Fruit fly (Drosophila melanogaster): ENCODE results near the gene CG10469.

Gene CG10469

DNA sequence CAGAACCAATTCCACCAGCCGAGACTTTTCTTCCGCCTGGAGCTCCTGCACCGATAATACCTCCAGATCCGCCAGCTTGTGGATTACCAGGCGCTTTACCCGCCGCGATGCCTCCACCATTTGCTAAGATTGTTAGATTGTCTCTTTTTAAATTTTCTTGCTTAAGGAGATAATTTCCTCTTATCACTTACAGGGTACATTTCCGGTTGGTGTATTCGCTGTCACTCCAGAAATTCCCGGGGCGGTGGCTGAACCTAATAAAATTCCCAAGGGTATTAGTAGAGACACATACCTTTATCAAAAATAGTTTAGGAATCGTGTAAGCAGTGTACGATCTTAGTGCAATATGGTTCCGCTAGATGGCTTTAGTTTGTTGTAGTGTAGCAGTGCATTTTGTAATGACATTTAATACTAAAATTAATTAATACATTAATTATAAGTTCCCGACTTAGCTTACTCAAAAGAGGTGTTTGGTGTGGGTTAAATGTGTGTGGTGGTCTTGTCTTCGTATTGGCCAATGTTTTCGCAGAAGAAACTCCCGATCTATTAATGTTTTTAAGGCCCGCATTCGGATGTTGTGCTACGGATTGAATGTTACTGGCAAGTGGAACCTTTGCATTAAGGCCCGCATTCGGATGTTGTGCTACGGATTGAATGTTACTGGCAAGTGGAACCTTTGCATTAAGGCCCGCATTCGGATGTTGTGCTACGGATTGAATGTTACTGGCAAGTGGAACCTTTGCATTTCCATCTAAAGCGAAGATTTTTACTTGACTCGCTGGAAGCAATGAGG is 31.7 kb upstream of the CG10469 start (continued):
- TF ChIP-seq eyg (GFP tag; optimal IDR thresholded peaks at IDR 0.05) = peak; percentile 82
- no peak for TF ChIP-seq CG2678 (tag; optimal IDR thresholded peaks at IDR 0.05)
- TF ChIP-seq Gug (GFP tag; IDR thresholded peaks at IDR 0.05) = peak; percentile 20; the same call in 1 of the 4 replicates
- TF ChIP-seq Blimp-1 (GFP tag; optimal IDR thresholded peaks at IDR 0.05) = peak; percentile 42
- peak; percentile 46 for TF ChIP-seq Bdp1 (GFP tag; optimal IDR thresholded peaks at IDR 0.05)
- peak; percentile 82 for TF ChIP-seq sim (GFP tag; IDR thresholded peaks at IDR 0.05)
- peak; percentile 66 for TF ChIP-seq CG8290 (GFP tag; optimal IDR thresholded peaks at IDR 0.05)
- peak; percentile 24 to 83 for TF ChIP-seq CG8290 (tag; optimal IDR thresholded peaks at IDR 0.05)
- TF ChIP-seq yki (optimal IDR thresholded peaks at IDR 0.05) = peak; percentile 38
- peak; percentile 8 for TF ChIP-seq CG18476 (GFP tag; optimal IDR thresholded peaks at IDR 0.05)
- no peak for TF ChIP-seq Hmx (GFP tag; optimal IDR thresholded peaks at IDR 0.05)
- no peak for TF ChIP-seq chn (GFP tag; optimal IDR thresholded peaks at IDR 0.05)
- peak; percentile 74 for TF ChIP-seq sqz (GFP tag; optimal IDR thresholded peaks at IDR 0.05)
- TF ChIP-seq pros (GFP tag; optimal IDR thresholded peaks at IDR 0.05) = no peak
- TF ChIP-seq CG7963 (GFP tag; IDR thresholded peaks at IDR 0.05; ENCODE audit: partially characterized antibody) = no peak
- TF ChIP-seq CG4424 (GFP tag; optimal IDR thresholded peaks at IDR 0.05) = peak; percentile 85
- TF ChIP-seq Side (GFP tag; optimal IDR thresholded peaks at IDR 0.05) = peak; percentile 92
- TF ChIP-seq Ptx1 (GFP tag; IDR thresholded peaks at IDR 0.05) = peak; percentile 78
- peak; percentile 71 for TF ChIP-seq slbo (GFP tag; IDR thresholded peaks at IDR 0.05)
- TF ChIP-seq CG18262 (tag; optimal IDR thresholded peaks at IDR 0.05) = peak; percentile 64
- TF ChIP-seq CG8359 (GFP tag; optimal IDR thresholded peaks at IDR 0.05; ENCODE audit: borderline replicate concordance) = peak; percentile 75
- TF ChIP-seq kay (GFP tag; optimal IDR thresholded peaks at IDR 0.05) = no peak
- TF ChIP-seq zfh2 (GFP tag; optimal IDR thresholded peaks at IDR 0.05) = no peak
- peak; percentile 79 for TF ChIP-seq CG18599 (GFP tag; optimal IDR thresholded peaks at IDR 0.05)
- peak; percentile 72 for TF ChIP-seq CG17385 (GFP tag; optimal IDR thresholded peaks at IDR 0.05)
- TF ChIP-seq CG10321 (GFP tag; IDR thresholded peaks at IDR 0.05) = peak; percentile 56; the same call in 1 of the 2 replicates
- TF ChIP-seq CG8944 (GFP tag; optimal IDR thresholded peaks at IDR 0.05) = no peak
- no peak for TF ChIP-seq pnt (GFP tag; optimal IDR thresholded peaks at IDR 0.05)
- peak in 1 of 2 experiments; percentile 81 for TF ChIP-seq tll (GFP tag; optimal IDR thresholded peaks at IDR 0.05)
- TF ChIP-seq NFAT (GFP tag; IDR thresholded peaks at IDR 0.05) = peak; percentile 89
- no peak for TF ChIP-seq CG11560 (tag; IDR thresholded peaks at IDR 0.05)
- TF ChIP-seq CG12236 (GFP tag; optimal IDR thresholded peaks at IDR 0.05) = peak; percentile 34
- no peak for TF ChIP-seq CG7745 (tag; optimal IDR thresholded peaks at IDR 0.05)
- peak; percentile 47; the same call in 1 of the 3 replicates for TF ChIP-seq knrl (GFP tag; IDR thresholded peaks at IDR 0.05; ENCODE audit: partially characterized antibody)
- peak; percentile 52 for TF ChIP-seq btn (GFP tag; optimal IDR thresholded peaks at IDR 0.05)
- TF ChIP-seq Sox100B (GFP tag; optimal IDR thresholded peaks at IDR 0.05) = peak; percentile 75
- TF ChIP-seq tgo (GFP tag; IDR thresholded peaks at IDR 0.05) = peak; percentile 75
- peak; percentile 55 for TF ChIP-seq CG8388 (GFP tag; optimal IDR thresholded peaks at IDR 0.05)
- TF ChIP-seq nerfin-1 (tag; optimal IDR thresholded peaks at IDR 0.05) = peak; percentile 72
- TF ChIP-seq ERR (GFP tag; optimal IDR thresholded peaks at IDR 0.05) = peak; percentile 69
- no peak for TF ChIP-seq sc (optimal IDR thresholded peaks at IDR 0.05)
- peak; percentile 29 for TF ChIP-seq sc (GFP tag; optimal IDR thresholded peaks at IDR 0.05)
- TF ChIP-seq CG17802 (tag; optimal IDR thresholded peaks at IDR 0.05) = peak; percentile 98
- peak; percentile 40 for TF ChIP-seq Max (GFP tag; optimal IDR thresholded peaks at IDR 0.05)
- peak; percentile 38 for TF ChIP-seq HmgZ (tag; optimal IDR thresholded peaks at IDR 0.05)
- peak; percentile 56 for TF ChIP-seq CG30431 (GFP tag; optimal IDR thresholded peaks at IDR 0.05)
- peak; percentile 8 to 62 for TF ChIP-seq chif (GFP tag; optimal IDR thresholded peaks at IDR 0.05)
- peak; percentile 94 for TF ChIP-seq CG7987 (GFP tag; optimal IDR thresholded peaks at IDR 0.05)
- TF ChIP-seq Bteb2 (GFP tag; optimal IDR thresholded peaks at IDR 0.05) = no peak
- TF ChIP-seq mirr (GFP tag; optimal IDR thresholded peaks at IDR 0.05) = peak; percentile 84
